Worm (Caenorhabditis elegans) whole organism, L1 larva: Measurements from ENCODE around the gene M04D8.5.

ENCODE experiments used
- F16B12.6 ChIP-seq: fragments of 150-350 bp; optimal IDR thresholded peaks from 2 replicates; lab custom pipeline; 2014; ENCODE audit warnings: missing biosample characterization, missing genetic modification characterization
- alr-1 ChIP-seq: fragments of 200-800 bp; sonication (Bioruptor generic); optimal IDR thresholded peaks from 2 replicates; lab custom pipeline; 2018; ENCODE audit warnings: borderline replicate concordance, mild to moderate bottlenecking, missing genetic modification characterization, missing compliant biosample characterization
- ama-1 ChIP-seq: fragments of 150-350 bp; optimal IDR thresholded peaks from 2 replicates; lab custom pipeline; 2014
- ceh-90 ChIP-seq: sonication (generic microtip); optimal IDR thresholded peaks from 2 replicates; lab custom pipeline; 2016; ENCODE audit warnings: missing genetic modification characterization, missing compliant biosample characterization
- dpl-1 ChIP-seq, 3 experiments: fragments of 150-350 bp in 2 of 3; sonication (generic microtip) in 1 of 3; optimal IDR thresholded peaks; 2 replicates each; lab custom pipeline; 2014 to 2017; ENCODE audit warnings: missing biosample characterization in 3 of 3, missing genetic modification characterization in 3 of 3, missing genetic modification reagents in 3 of 3
- efl-1 ChIP-seq, 4 experiments: fragments of 150-350 bp; optimal IDR thresholded peaks in 3 of 4; peaks in 1 of 4; 1 replicate in 1 of 4; 2 replicates in 3 of 4; lab custom pipeline; 2014; ENCODE audit warnings: missing biosample characterization in 2 of 4, missing genetic modification characterization in 2 of 4, missing genetic modification reagents in 2 of 4
- egl-27 ChIP-seq, 2 experiments: fragments of 150-350 bp in 1 of 2; sonication (generic microtip); optimal IDR thresholded peaks; 3 replicates each; lab custom pipeline; 2017 to 2018; ENCODE audit warnings: missing biosample characterization in 2 of 2, missing genetic modification characterization in 2 of 2, missing genetic modification reagents in 2 of 2
- elt-3 ChIP-seq, 6 experiments: fragments of 150-350 bp in 1 of 6; sonication (generic microtip); optimal IDR thresholded peaks; 2 replicates each; lab custom pipeline; 2017 to 2018; ENCODE audit warnings: missing biosample characterization in 6 of 6, missing genetic modification characterization in 6 of 6, inconsistent platforms in 1 of 6
- ets-5 ChIP-seq: fragments of 200-800 bp; sonication (Bioruptor generic); IDR thresholded peaks from 2 replicates; pipeline ENCODE4 v1.3.6; 2022; ENCODE audit warnings: missing genetic modification characterization, missing compliant biosample characterization
- fkh-10 ChIP-seq: sonication (generic microtip); optimal IDR thresholded peaks from 2 replicates; lab custom pipeline; 2017; ENCODE audit warnings: missing biosample characterization, missing genetic modification reagents, missing genetic modification characterization
- fkh-8 ChIP-seq: sonication (generic microtip); optimal IDR thresholded peaks from 2 replicates; lab custom pipeline; 2016; ENCODE audit warnings: mild to moderate bottlenecking, missing genetic modification characterization, missing compliant biosample characterization
- fos-1 ChIP-seq: fragments of 150-350 bp; optimal IDR thresholded peaks from 2 replicates; lab custom pipeline; 2014; ENCODE audit warnings: missing biosample characterization, missing genetic modification characterization
- grh-1 ChIP-seq: fragments of 200-800 bp; sonication (Bioruptor generic); IDR thresholded peaks from 2 replicates; pipeline ENCODE4 v1.3.6; 2022; ENCODE audit warnings: missing genetic modification reagents, missing genetic modification characterization, missing compliant biosample characterization
- hlh-17 ChIP-seq: fragments of 200-800 bp; sonication (Bioruptor generic); optimal IDR thresholded peaks from 2 replicates; lab custom pipeline; 2018; ENCODE audit warnings: missing genetic modification characterization, mild to moderate bottlenecking, missing compliant biosample characterization, moderate library complexity, borderline replicate concordance
- hlh-4 ChIP-seq: sonication (generic microtip); optimal IDR thresholded peaks from 2 replicates; lab custom pipeline; 2016; ENCODE audit warnings: mild to moderate bottlenecking, missing genetic modification characterization, missing compliant biosample characterization
- irx-1 ChIP-seq: sonication (generic microtip); optimal IDR thresholded peaks from 2 replicates; lab custom pipeline; 2016; ENCODE audit warnings: missing genetic modification characterization, missing compliant biosample characterization
- isw-1 ChIP-seq: fragments of 200-800 bp; sonication (Bioruptor generic); IDR thresholded peaks from 2 replicates; pipeline ENCODE4 v1.3.6; 2022; ENCODE audit warnings: missing genetic modification characterization, missing compliant biosample characterization
- jun-1 ChIP-seq: fragments of 150-350 bp; optimal IDR thresholded peaks from 2 replicates; lab custom pipeline; 2014; ENCODE audit warnings: missing biosample characterization, missing genetic modification reagents, missing genetic modification characterization
- lin-13 ChIP-seq: fragments of 150-350 bp; optimal IDR thresholded peaks from 2 replicates; lab custom pipeline; 2014; ENCODE audit warnings: missing biosample characterization, missing genetic modification reagents, missing genetic modification characterization
- lin-14 ChIP-seq: fragments of 200-800 bp; sonication (Bioruptor generic); optimal IDR thresholded peaks from 2 replicates; lab custom pipeline; 2018; ENCODE audit warnings: mild to moderate bottlenecking, missing genetic modification characterization, moderate library complexity, missing compliant biosample characterization
- lir-3 ChIP-seq: sonication (generic microtip); optimal IDR thresholded peaks from 2 replicates; lab custom pipeline; 2016; ENCODE audit warnings: mild to moderate bottlenecking, missing genetic modification characterization, moderate library complexity, missing compliant biosample characterization; ENCODE audit not compliant: poor library complexity
- mdl-1 ChIP-seq, 2 experiments: fragments of 150-350 bp; optimal IDR thresholded peaks; 2 replicates each; lab custom pipeline; 2014 to 2017; ENCODE audit warnings: missing biosample characterization in 2 of 2, missing genetic modification characterization in 2 of 2, inconsistent platforms in 1 of 2
- mep-1 ChIP-seq: fragments of 150-350 bp; optimal IDR thresholded peaks from 2 replicates; lab custom pipeline; 2014; ENCODE audit warnings: missing biosample characterization, missing genetic modification characterization
- nhr-11 ChIP-seq: fragments of 150-350 bp; optimal IDR thresholded peaks from 2 replicates; lab custom pipeline; 2014; ENCODE audit warnings: missing biosample characterization, missing genetic modification characterization
- nhr-20 ChIP-seq: sonication (generic microtip); optimal IDR thresholded peaks from 2 replicates; lab custom pipeline; 2016; ENCODE audit warnings: mild to moderate bottlenecking, missing genetic modification characterization, missing compliant biosample characterization
- nhr-28 ChIP-seq: fragments of 150-350 bp; optimal IDR thresholded peaks from 2 replicates; lab custom pipeline; 2014; ENCODE audit warnings: missing biosample characterization, missing genetic modification characterization
- nhr-47 ChIP-seq: sonication (generic microtip); optimal IDR thresholded peaks from 2 replicates; lab custom pipeline; 2016; ENCODE audit warnings: mild to moderate bottlenecking, missing genetic modification characterization, moderate library complexity, missing compliant biosample characterization
- nhr-84 ChIP-seq: sonication (generic microtip); optimal IDR thresholded peaks from 2 replicates; lab custom pipeline; 2017; ENCODE audit warnings: missing biosample characterization, missing genetic modification characterization
- nhr-90 ChIP-seq: sonication (generic microtip); optimal IDR thresholded peaks from 2 replicates; lab custom pipeline; 2016; ENCODE audit warnings: mild to moderate bottlenecking, missing genetic modification characterization, missing compliant biosample characterization; ENCODE audit not compliant: poor library complexity
- pag-3 ChIP-seq: sonication (generic microtip); optimal IDR thresholded peaks from 2 replicates; lab custom pipeline; 2017; ENCODE audit warnings: missing genetic modification characterization, mild to moderate bottlenecking, missing compliant biosample characterization, antibody characterized with exemption, borderline replicate concordance; ENCODE audit not compliant: insufficient read depth
- snpc-4 ChIP-seq: fragments of 150-350 bp; optimal IDR thresholded peaks from 2 replicates; lab custom pipeline; 2014; ENCODE audit warnings: missing biosample characterization, missing genetic modification characterization
- snu-23 ChIP-seq: sonication (generic microtip); optimal IDR thresholded peaks from 2 replicates; lab custom pipeline; 2016; ENCODE audit warnings: missing genetic modification characterization, missing compliant biosample characterization
- sptf-1 ChIP-seq: fragments of 150-350 bp; optimal IDR thresholded peaks from 2 replicates; lab custom pipeline; 2014; ENCODE audit warnings: missing biosample characterization, missing genetic modification characterization
- sup-37 ChIP-seq: fragments of 200-800 bp; sonication (Bioruptor generic); optimal IDR thresholded peaks from 2 replicates; lab custom pipeline; 2018; ENCODE audit warnings: mild to moderate bottlenecking, missing genetic modification characterization, missing compliant biosample characterization
- swsn-7 ChIP-seq: sonication (generic microtip); optimal IDR thresholded peaks from 2 replicates; lab custom pipeline; 2016; ENCODE audit warnings: missing genetic modification characterization, missing compliant biosample characterization
- unc-86 ChIP-seq: sonication (generic microtip); optimal IDR thresholded peaks from 2 replicates; lab custom pipeline; 2016; ENCODE audit warnings: missing genetic modification characterization, missing compliant biosample characterization
- unc-98 ChIP-seq: fragments of 200-800 bp; sonication (Bioruptor generic); IDR thresholded peaks from 2 replicates; pipeline ENCODE4 v1.3.6; 2022; ENCODE audit warnings: missing genetic modification characterization, missing compliant biosample characterization
- vab-15 ChIP-seq: sonication (generic microtip); optimal IDR thresholded peaks from 2 replicates; lab custom pipeline; 2017; ENCODE audit warnings: missing genotype, mild to moderate bottlenecking, missing genetic modification characterization, missing compliant biosample characterization
- zip-4 ChIP-seq: fragments of 200-800 bp; sonication (Bioruptor generic); optimal IDR thresholded peaks from 2 replicates; lab custom pipeline; 2018; ENCODE audit warnings: mild to moderate bottlenecking, missing genetic modification characterization, moderate library complexity, missing compliant biosample characterization
- ztf-11 ChIP-seq, 2 experiments: sonication (generic microtip); optimal IDR thresholded peaks; 2 replicates each; lab custom pipeline; 2016 to 2017; ENCODE audit warnings: missing genetic modification characterization in 2 of 2, missing biosample characterization in 1 of 2, missing compliant biosample characterization in 1 of 2
- ztf-4 ChIP-seq: fragments of 150-350 bp; optimal IDR thresholded peaks from 2 replicates; lab custom pipeline; 2014; ENCODE audit warnings: missing biosample characterization, missing genetic modification characterization

Gene M04D8.5

DNA sequence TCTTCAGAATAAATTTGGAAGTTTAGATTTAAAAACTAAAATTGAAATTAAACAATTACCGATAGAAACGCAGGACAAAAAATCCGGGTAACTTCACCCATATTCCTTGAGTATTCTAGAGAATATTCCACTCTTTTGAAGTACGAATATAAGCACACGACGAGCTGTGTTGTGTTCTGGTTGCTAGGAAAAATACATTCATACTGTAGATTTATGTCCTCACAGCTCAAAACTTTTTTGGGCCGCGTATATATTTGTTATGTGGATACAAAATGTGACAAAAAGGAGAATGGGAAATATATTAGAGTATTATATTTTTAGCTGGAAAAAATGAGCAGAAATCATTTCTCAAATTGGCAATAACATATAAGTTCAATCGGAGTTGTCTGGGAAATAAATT lies at the start of gene M04D8.5:
TSS of gene M04D8.5 (minus strand) at position 101 of the 400 bp plus-strand sequence.
- no peak for TF ChIP-seq fos-1 (tag; lab: Kevin White, UChicago)
- no peak for TF ChIP-seq ceh-90 (tag; lab: Kevin White, UChicago)
- TF ChIP-seq sup-37 (GFP tag; lab: Kevin White, UChicago), result no peak

DNA sequence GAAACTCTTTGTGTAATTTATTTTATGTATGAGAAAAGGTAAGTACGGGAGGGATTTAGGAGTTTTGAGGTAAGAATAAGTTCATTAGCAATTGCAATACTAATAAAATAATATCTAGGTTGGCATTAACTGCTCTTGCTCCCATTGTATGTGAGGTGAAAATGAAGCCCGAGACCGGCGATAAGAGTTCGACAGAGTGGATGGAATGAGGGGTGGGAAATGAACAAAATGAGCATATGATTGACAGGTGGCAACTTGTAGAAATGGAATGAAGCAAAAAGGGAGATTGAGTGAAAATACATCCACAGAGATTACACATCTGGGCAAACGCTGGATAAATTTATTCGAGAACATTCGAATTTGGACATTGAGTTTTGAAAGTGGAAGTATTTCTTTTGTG lies 45.7 kb upstream of the M04D8.5 start:
- TF ChIP-seq ama-1 (lab: Kevin White, UChicago) (no peak), snpc-4 (tag; lab: Kevin White, UChicago) (no peak), irx-1 (tag; lab: Kevin White, UChicago) (no peak), isw-1 (GFP tag; lab: Robert Waterston, UW) (no peak)

DNA sequence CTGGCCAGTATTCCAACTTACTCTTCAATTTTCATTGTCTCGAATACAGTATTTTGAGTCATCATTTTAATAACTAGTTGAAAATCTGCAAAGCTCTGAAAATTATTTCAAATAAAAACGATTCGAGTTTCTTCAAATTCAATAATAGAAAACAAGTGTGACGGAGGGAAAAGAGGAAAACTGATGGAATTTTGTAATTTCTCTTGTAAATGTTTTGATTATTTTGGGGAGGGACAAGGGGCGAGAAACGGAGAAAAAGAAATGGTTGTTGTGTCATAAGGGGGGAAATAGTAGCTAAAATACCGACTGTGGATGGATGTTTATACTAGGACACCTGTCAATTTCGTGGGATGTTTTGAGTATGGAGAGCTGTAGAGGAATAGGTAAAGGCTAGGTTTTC lies 45.0 kb upstream of the M04D8.5 start, which contains the start of gene T16G12.9:
TSS of gene T16G12.9 (minus strand) at position 101 of the 400 bp plus-strand sequence.
- TF ChIP-seq egl-27 (tag; optimal IDR thresholded peaks at IDR 0.05; lab: Kevin White, UChicago) (no peak), vab-15 (tag; lab: Kevin White, UChicago) (no peak)

DNA sequence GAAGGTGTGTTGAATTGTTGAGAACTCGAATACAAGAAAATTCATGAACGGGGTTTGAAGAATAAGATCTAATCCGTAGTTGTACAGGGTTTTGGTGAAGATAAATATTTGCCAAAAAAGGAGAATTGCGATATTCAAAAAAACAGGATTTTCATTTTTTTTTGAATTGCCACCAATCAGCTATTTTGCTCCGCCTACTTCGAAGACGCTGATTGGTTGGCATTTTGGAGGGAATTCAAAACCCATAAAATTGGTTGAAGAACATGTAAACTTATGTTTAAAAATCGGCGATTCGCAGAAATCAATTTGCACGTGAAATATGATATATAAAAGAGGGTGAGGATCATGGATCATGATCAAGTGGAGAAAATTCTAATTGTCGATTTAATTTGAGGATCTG lies 42.9 kb upstream of the M04D8.5 start:
- TF ChIP-seq ztf-4, result no peak
- TF ChIP-seq nhr-90, result no peak
- no peak for TF ChIP-seq egl-27 (tag; optimal IDR thresholded peaks at IDR 0.05; lab: Kevin White, UChicago)
- peak in 1 of 3 experiments; percentile 8 for TF ChIP-seq dpl-1 (GFP tag; optimal IDR thresholded peaks at IDR 0.05; lab: Kevin White, UChicago)
- no peak for TF ChIP-seq hlh-17
- TF ChIP-seq snpc-4 (tag; lab: Kevin White, UChicago), result no peak
- TF ChIP-seq lin-13 (GFP tag; lab: Kevin White, UChicago), result no peak
- TF ChIP-seq nhr-20 (tag; lab: Kevin White, UChicago), result no peak
- TF ChIP-seq irx-1 (tag; lab: Kevin White, UChicago), result no peak
- no peak for TF ChIP-seq efl-1 (optimal IDR thresholded peaks at IDR 0.05; lab: Kevin White, UChicago)
- peak in 1 of 2 experiments; percentile 4 for TF ChIP-seq efl-1 (GFP tag; optimal IDR thresholded peaks at IDR 0.05 in 1 of 2; lab: Kevin White, UChicago)
- no peak for TF ChIP-seq grh-1 (GFP tag; lab: Robert Waterston, UW)

DNA sequence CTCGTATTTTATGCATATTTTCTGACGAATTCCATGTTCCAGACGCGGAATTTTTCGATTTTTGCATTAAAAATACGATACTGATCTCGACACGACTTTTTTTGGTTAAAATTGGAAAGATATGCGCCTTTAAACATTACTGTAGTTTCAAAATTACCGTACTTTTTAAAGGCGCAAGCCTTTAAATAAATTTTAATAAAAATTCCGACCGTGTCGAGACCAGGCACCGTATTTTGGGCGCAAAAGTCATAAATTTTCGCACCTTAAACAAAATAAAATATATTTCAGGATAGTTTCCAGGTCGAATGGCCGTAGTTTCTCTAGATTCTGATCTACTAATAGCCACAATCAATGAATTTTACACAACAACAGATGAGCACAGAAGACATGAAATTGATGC lies 36.2 kb upstream of the M04D8.5 start, which contains the start of gene T16G12.6:
TSS of gene T16G12.6 (plus strand) at position 301 of the 400 bp plus-strand sequence.
- TF ChIP-seq nhr-47 (no peak), sptf-1 (tag; lab: Kevin White, UChicago) (no peak), vab-15 (tag; lab: Kevin White, UChicago) (no peak), swsn-7 (no peak), fkh-8 (no peak), ztf-11 (tag; optimal IDR thresholded peaks at IDR 0.05; lab: Kevin White, UChicago) (no peak), mdl-1 (tag; optimal IDR thresholded peaks at IDR 0.05; lab: Kevin White, UChicago) (no peak), jun-1 (tag; lab: Kevin White, UChicago) (no peak), nhr-84 (tag; lab: Kevin White, UChicago) (no peak), zip-4 (no peak), nhr-28 (no peak)

DNA sequence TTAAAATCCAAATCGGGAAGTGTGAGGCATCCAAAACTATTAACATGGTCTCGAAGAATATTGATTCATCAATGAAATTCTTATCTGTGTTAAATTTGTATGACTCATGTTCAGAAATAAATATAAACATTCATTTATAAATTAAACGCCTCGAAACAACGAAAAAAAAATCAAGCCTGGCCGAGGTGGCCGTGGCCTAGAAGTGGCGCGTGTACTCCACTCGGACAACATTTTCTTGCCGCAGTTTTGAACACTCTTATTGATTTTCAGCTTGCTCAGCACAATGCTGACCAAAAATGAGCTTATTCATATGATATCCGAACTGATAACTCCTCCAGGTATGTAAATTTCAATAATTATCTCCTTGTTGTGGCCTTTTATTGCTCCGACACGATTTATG lies 31.0 kb upstream of the M04D8.5 start, which contains the start of gene ekl-6:
TSS of gene ekl-6 (plus strand) at position 265 of the 400 bp plus-strand sequence.
- no peak for TF ChIP-seq nhr-11 (tag; lab: Kevin White, UChicago)
- TF ChIP-seq elt-3 (tag; optimal IDR thresholded peaks at IDR 0.05; lab: Kevin White, UChicago), result no peak
- peak; percentile 92 for TF ChIP-seq lir-3 (tag; lab: Kevin White, UChicago)
- no peak for TF ChIP-seq snu-23 (GFP tag; lab: Kevin White, UChicago)
- peak; percentile 36 for TF ChIP-seq sup-37 (GFP tag; lab: Kevin White, UChicago)
- peak; percentile 25 for TF ChIP-seq lin-13 (GFP tag; lab: Kevin White, UChicago)
- peak; percentile 80 for TF ChIP-seq nhr-47
- peak; percentile 60 for TF ChIP-seq unc-86
- TF ChIP-seq isw-1 (GFP tag; lab: Robert Waterston, UW), result peak; percentile 23
- TF ChIP-seq hlh-4, result no peak
- peak; percentile 47 for TF ChIP-seq mep-1 (tag; lab: Kevin White, UChicago)
- TF ChIP-seq efl-1 (optimal IDR thresholded peaks at IDR 0.05; lab: Kevin White, UChicago), result peak; percentile 44 to 67
- TF ChIP-seq efl-1 (GFP tag; optimal IDR thresholded peaks at IDR 0.05 in 1 of 2; lab: Kevin White, UChicago), result peak; percentile 56 to 93
- no peak for TF ChIP-seq fkh-10 (GFP tag; lab: Kevin White, UChicago)
- TF ChIP-seq nhr-20 (tag; lab: Kevin White, UChicago), result peak; percentile 75
- no peak for TF ChIP-seq pag-3 (tag; lab: Kevin White, UChicago)
- no peak for TF ChIP-seq lin-14 (GFP tag; lab: Kevin White, UChicago)
- peak; percentile 14 for TF ChIP-seq F16B12.6
- peak; percentile 32 for TF ChIP-seq snpc-4 (tag; lab: Kevin White, UChicago)
- TF ChIP-seq alr-1 (tag; lab: Kevin White, UChicago), result no peak
- peak; percentile 54; the same call in 1 of the 2 replicates for TF ChIP-seq unc-98
- TF ChIP-seq ets-5 (GFP tag; lab: Robert Waterston, UW), result no peak
